Fruit fly (Drosophila melanogaster): ENCODE data around the gene CG16853.
A peak's percentile ranks its signal among the peaks of the same experiment; 100 is the strongest.

- TF ChIP-seq fd96Ca (GFP tag; IDR thresholded peaks at IDR 0.05) = no peak; the same call in 2 of the 3 replicates
- peak; percentile 64; the same call in 1 of the 2 replicates for TF ChIP-seq Ets98B (GFP tag; IDR thresholded peaks at IDR 0.05)
- no peak for TF ChIP-seq rn (GFP tag; IDR thresholded peaks at IDR 0.05)
- peak; percentile 74 for TF ChIP-seq D1 (tag; optimal IDR thresholded peaks at IDR 0.05)
- peak; percentile 61 for TF ChIP-seq CG32121 (GFP tag; IDR thresholded peaks at IDR 0.05)
- TF ChIP-seq CG15710 (tag; optimal IDR thresholded peaks at IDR 0.05) = peak; percentile 61
- peak; percentile 43 for TF ChIP-seq CG8301 (tag; optimal IDR thresholded peaks at IDR 0.05)
- TF ChIP-seq EcR (GFP tag; optimal IDR thresholded peaks at IDR 0.05) = peak; percentile 38
- TF ChIP-seq CG34367 (tag; optimal IDR thresholded peaks at IDR 0.05) = peak; percentile 44
- peak; percentile 46 for TF ChIP-seq CG13204 (GFP tag; optimal IDR thresholded peaks at IDR 0.05)
- TF ChIP-seq Pif1B (GFP tag; optimal IDR thresholded peaks at IDR 0.05) = no peak
Measured at dm6 chr2L:13548786-13549780, 7.0 kb downstream of the CG16853 start, which contains the start of gene B4.
